Fruit fly (Drosophila melanogaster) whole organism: ENCODE measurements around the gene CG15143.

Experiments used
- psq ChIP-seq: fragments of >200 bp; optimal IDR thresholded peaks from 2 replicates; lab custom pipeline; 2017
- usp ChIP-seq: fragments of >200 bp; optimal IDR thresholded peaks from 2 replicates; lab custom pipeline; 2017; ENCODE audit warnings: missing biosample characterization, missing genetic modification characterization, mixed read lengths

dm6 chr2L:17558111-17558773, 33.9 kb upstream of the CG15143 start:
- TF ChIP-seq usp (no peak), psq (lab: Kevin White, UChicago) (no peak)
